Fruit fly (Drosophila melanogaster) S2 (cell line): ENCODE data around the gene CG5455.

Experiments used
- CG8478 ChIP-seq: fragments of >200 bp; optimal IDR thresholded peaks from 2 replicates; lab custom pipeline; 2018
- CTCF ChIP-seq, 2 experiments: fragments of >200 bp; optimal IDR thresholded peaks; 2 replicates each; lab custom pipeline; 2018

- no peak for TF ChIP-seq CTCF (optimal IDR thresholded peaks at IDR 0.05; lab: Kevin White, UChicago)
- TF ChIP-seq CG8478 = no peak
These were observed 24.8 kb upstream of the CG5455 start for dm6 chr3R:26436540-26436939.
